Fruit fly (Drosophila melanogaster): ENCODE measurements around the gene CG13403.

CG13403 gene

dm6 chrX:14226093-14226492 is 34.3 kb upstream of the CG13403 start, which contains the start of gene mRpL38:
mRpL38 (plus strand) TSS chrX:14226289.
- TF ChIP-seq CG14711 (tag; optimal IDR thresholded peaks at IDR 0.05), result no peak
- no peak for TF ChIP-seq cnc (optimal IDR thresholded peaks at IDR 0.05)
- no peak for TF ChIP-seq CG1620 (GFP tag; optimal IDR thresholded peaks at IDR 0.05)
- TF ChIP-seq CG7045 (GFP tag; optimal IDR thresholded peaks at IDR 0.05), result no peak
- TF ChIP-seq Hr96 (GFP tag; optimal IDR thresholded peaks at IDR 0.05), result no peak
- TF ChIP-seq bab1 (GFP tag; optimal IDR thresholded peaks at IDR 0.05), result no peak
- no peak for TF ChIP-seq CG33017 (tag; optimal IDR thresholded peaks at IDR 0.05)
- TF ChIP-seq CG12768 (GFP tag; optimal IDR thresholded peaks at IDR 0.05), result no peak
- no peak for TF ChIP-seq tj (GFP tag; optimal IDR thresholded peaks at IDR 0.05)
- TF ChIP-seq Mnt (GFP tag; optimal IDR thresholded peaks at IDR 0.05), result no peak
- no peak for TF ChIP-seq CG11617 (GFP tag; optimal IDR thresholded peaks at IDR 0.05)
- no peak for TF ChIP-seq CG7101 (tag; optimal IDR thresholded peaks at IDR 0.05)
- no peak for TF ChIP-seq cic (GFP tag; optimal IDR thresholded peaks at IDR 0.05)
- TF ChIP-seq Crg-1 (GFP tag; optimal IDR thresholded peaks at IDR 0.05), result no peak
- TF ChIP-seq CG5204 (GFP tag; optimal IDR thresholded peaks at IDR 0.05), result no peak
- no peak for TF ChIP-seq toe (GFP tag; optimal IDR thresholded peaks at IDR 0.05)

- TF ChIP-seq ovo (GFP tag; optimal IDR thresholded peaks at IDR 0.05) (peak; percentile 76), pad (GFP tag; optimal IDR thresholded peaks at IDR 0.05) (peak; percentile 55), CG14711 (tag; optimal IDR thresholded peaks at IDR 0.05) (no peak)
These were observed 33.8 kb upstream of the CG13403 start, which contains the start of gene CG11674 for dm6 chrX:14225665-14226064. CG11674 (minus strand) TSS chrX:14225879.

- no peak for TF ChIP-seq cic (GFP tag; optimal IDR thresholded peaks at IDR 0.05)
- peak; percentile 6 for TF ChIP-seq tj (GFP tag; optimal IDR thresholded peaks at IDR 0.05)
These were observed 30.2 kb upstream of the CG13403 start for dm6 chrX:14221995-14222394.

dm6 chrX:14221182-14221581 is 29.4 kb upstream of the CG13403 start:
- TF ChIP-seq CG1620 (GFP tag; optimal IDR thresholded peaks at IDR 0.05) (no peak), bab1 (GFP tag; optimal IDR thresholded peaks at IDR 0.05) (peak; percentile 9), CG5204 (GFP tag; optimal IDR thresholded peaks at IDR 0.05) (no peak), ovo (GFP tag; optimal IDR thresholded peaks at IDR 0.05) (peak; percentile 94), pad (GFP tag; optimal IDR thresholded peaks at IDR 0.05) (peak; percentile 51), Clk (GFP tag; optimal IDR thresholded peaks at IDR 0.05) (no peak), CG11617 (GFP tag; optimal IDR thresholded peaks at IDR 0.05) (no peak), CG33017 (tag; optimal IDR thresholded peaks at IDR 0.05) (no peak)

dm6 chrX:14218045-14218483 is 26.2 kb upstream of the CG13403 start:
- TF ChIP-seq ovo (GFP tag; optimal IDR thresholded peaks at IDR 0.05) (no peak), CG5204 (GFP tag; optimal IDR thresholded peaks at IDR 0.05) (no peak), CG14711 (tag; optimal IDR thresholded peaks at IDR 0.05) (peak; percentile 86), CG33017 (tag; optimal IDR thresholded peaks at IDR 0.05) (peak; percentile 65), Clk (GFP tag; optimal IDR thresholded peaks at IDR 0.05) (no peak), CG11617 (GFP tag; optimal IDR thresholded peaks at IDR 0.05) (peak; percentile 68), Hr96 (GFP tag; optimal IDR thresholded peaks at IDR 0.05) (peak; percentile 4), tj (GFP tag; optimal IDR thresholded peaks at IDR 0.05) (peak; percentile 23), bab1 (GFP tag; optimal IDR thresholded peaks at IDR 0.05) (peak; percentile 92), CG7101 (tag; optimal IDR thresholded peaks at IDR 0.05) (peak; percentile 83), cnc (optimal IDR thresholded peaks at IDR 0.05) (no peak), toe (GFP tag; optimal IDR thresholded peaks at IDR 0.05) (peak; percentile 29), Mnt (GFP tag; optimal IDR thresholded peaks at IDR 0.05) (no peak), kay (GFP tag; ENCODE audit: borderline replicate concordance) (no peak), CG1620 (GFP tag; optimal IDR thresholded peaks at IDR 0.05) (peak; percentile 38), cic (GFP tag; optimal IDR thresholded peaks at IDR 0.05) (no peak), CG12768 (GFP tag; optimal IDR thresholded peaks at IDR 0.05) (peak; percentile 40), CG7045 (GFP tag; optimal IDR thresholded peaks at IDR 0.05) (peak; percentile 71), pad (GFP tag; optimal IDR thresholded peaks at IDR 0.05) (peak; percentile 52), Crg-1 (GFP tag; optimal IDR thresholded peaks at IDR 0.05) (no peak)

- TF ChIP-seq Clk (GFP tag; optimal IDR thresholded peaks at IDR 0.05) (no peak), bab1 (GFP tag; optimal IDR thresholded peaks at IDR 0.05) (no peak), kay (GFP tag; ENCODE audit: borderline replicate concordance) (no peak), CG12768 (GFP tag; optimal IDR thresholded peaks at IDR 0.05) (no peak), Crg-1 (GFP tag; optimal IDR thresholded peaks at IDR 0.05) (no peak), ovo (GFP tag; optimal IDR thresholded peaks at IDR 0.05) (no peak), CG14711 (tag; optimal IDR thresholded peaks at IDR 0.05) (no peak), toe (GFP tag; optimal IDR thresholded peaks at IDR 0.05) (no peak), tj (GFP tag; optimal IDR thresholded peaks at IDR 0.05) (no peak), CG33017 (tag; optimal IDR thresholded peaks at IDR 0.05) (no peak), Hr96 (GFP tag; optimal IDR thresholded peaks at IDR 0.05) (no peak), cnc (optimal IDR thresholded peaks at IDR 0.05) (no peak), CG1620 (GFP tag; optimal IDR thresholded peaks at IDR 0.05) (no peak), CG5204 (GFP tag; optimal IDR thresholded peaks at IDR 0.05) (no peak), pad (GFP tag; optimal IDR thresholded peaks at IDR 0.05) (no peak)
These were observed 25.0 kb upstream of the CG13403 start for dm6 chrX:14216844-14217243.

- TF ChIP-seq CG5204 (GFP tag; optimal IDR thresholded peaks at IDR 0.05) (no peak), Hr96 (GFP tag; optimal IDR thresholded peaks at IDR 0.05) (no peak), ovo (GFP tag; optimal IDR thresholded peaks at IDR 0.05) (no peak), CG11617 (GFP tag; optimal IDR thresholded peaks at IDR 0.05) (no peak), cic (GFP tag; optimal IDR thresholded peaks at IDR 0.05) (no peak), kay (GFP tag; ENCODE audit: borderline replicate concordance) (no peak), CG33017 (tag; optimal IDR thresholded peaks at IDR 0.05) (no peak)
These were observed 24.0 kb upstream of the CG13403 start for dm6 chrX:14215834-14216233.

Measured in whole organism, adult.